Fruit fly (Drosophila melanogaster) S2 (cell line): ENCODE results near the gene CG33003.

ENCODE experiments used
- CG8478 ChIP-seq: fragments of >200 bp; optimal IDR thresholded peaks from 2 replicates; lab custom pipeline; 2018
- CTCF ChIP-seq, 2 experiments: fragments of >200 bp; optimal IDR thresholded peaks; 2 replicates each; lab custom pipeline; 2018

DNA sequence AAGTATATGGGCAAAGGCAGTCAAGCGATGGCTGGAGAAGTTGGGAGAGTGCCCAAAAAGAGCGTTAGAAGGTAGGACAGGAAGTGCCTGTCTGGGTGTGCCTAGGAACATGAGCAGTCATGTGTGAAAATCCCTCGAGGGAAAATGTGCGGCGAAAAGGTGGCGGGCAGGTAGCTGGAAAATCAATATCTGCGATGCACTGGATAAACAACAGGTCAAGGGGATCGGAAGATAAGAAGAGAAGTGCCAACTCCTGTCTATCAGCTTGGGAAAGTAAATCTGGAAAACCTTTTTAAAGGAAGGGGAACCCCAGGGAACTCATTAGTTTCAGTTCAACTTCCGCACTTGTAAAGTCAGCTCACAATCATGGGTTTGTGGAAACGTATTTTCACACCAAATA, 22.4 kb upstream of the CG33003 start:
- TF ChIP-seq CG8478 (lab: Kevin White, UChicago) (no peak), CTCF (optimal IDR thresholded peaks at IDR 0.05; lab: Kevin White, UChicago) (no peak)
